Worm (Caenorhabditis elegans) whole organism, L3 larva: Measurements from ENCODE around the gene F19H6.4.

ENCODE experiments used
- ama-1 ChIP-seq: fragments of 150-350 bp; optimal IDR thresholded peaks from 2 replicates; lab custom pipeline; 2018
- elt-3 ChIP-seq, 3 experiments: fragments of 150-350 bp in 1 of 3; sonication (generic microtip) in 2 of 3; optimal IDR thresholded peaks; 2 replicates in 2 of 3; 4 replicates in 1 of 3; lab custom pipeline; 2014 to 2017; ENCODE audit warnings: missing biosample characterization in 3 of 3, missing genetic modification characterization in 3 of 3
- fkh-2 ChIP-seq: fragments of 150-350 bp; optimal IDR thresholded peaks from 2 replicates; lab custom pipeline; 2014; ENCODE audit warnings: missing biosample characterization, missing genetic modification reagents, missing genetic modification characterization
- jun-1 ChIP-seq: fragments of 150-350 bp; optimal IDR thresholded peaks from 2 replicates; lab custom pipeline; 2014; ENCODE audit warnings: missing biosample characterization, missing genetic modification reagents, missing genetic modification characterization
- lin-15B ChIP-seq: fragments of 150-350 bp; optimal IDR thresholded peaks from 2 replicates; lab custom pipeline; 2014; ENCODE audit warnings: missing biosample characterization, missing genetic modification characterization
- nhr-12 ChIP-seq: fragments of 150-350 bp; optimal IDR thresholded peaks from 2 replicates; lab custom pipeline; 2014; ENCODE audit warnings: missing biosample characterization, missing genetic modification characterization
- nhr-25 ChIP-seq: sonication (generic microtip); optimal IDR thresholded peaks from 2 replicates; lab custom pipeline; 2017; ENCODE audit warnings: missing biosample characterization, missing genetic modification characterization
- nhr-28 ChIP-seq: fragments of 150-350 bp; optimal IDR thresholded peaks from 2 replicates; lab custom pipeline; 2014; ENCODE audit warnings: missing biosample characterization, missing genetic modification characterization
- pqm-1 ChIP-seq: fragments of 150-350 bp; optimal IDR thresholded peaks from 2 replicates; lab custom pipeline; 2017; ENCODE audit warnings: missing biosample characterization, missing genetic modification characterization, inconsistent platforms
- ztf-11 ChIP-seq: fragments of 150-350 bp; optimal IDR thresholded peaks from 2 replicates; lab custom pipeline; 2014; ENCODE audit warnings: missing biosample characterization, missing genetic modification characterization
- ztf-4 ChIP-seq: fragments of 150-350 bp; optimal IDR thresholded peaks from 2 replicates; lab custom pipeline; 2014; ENCODE audit warnings: missing biosample characterization, missing genetic modification characterization

DNA sequence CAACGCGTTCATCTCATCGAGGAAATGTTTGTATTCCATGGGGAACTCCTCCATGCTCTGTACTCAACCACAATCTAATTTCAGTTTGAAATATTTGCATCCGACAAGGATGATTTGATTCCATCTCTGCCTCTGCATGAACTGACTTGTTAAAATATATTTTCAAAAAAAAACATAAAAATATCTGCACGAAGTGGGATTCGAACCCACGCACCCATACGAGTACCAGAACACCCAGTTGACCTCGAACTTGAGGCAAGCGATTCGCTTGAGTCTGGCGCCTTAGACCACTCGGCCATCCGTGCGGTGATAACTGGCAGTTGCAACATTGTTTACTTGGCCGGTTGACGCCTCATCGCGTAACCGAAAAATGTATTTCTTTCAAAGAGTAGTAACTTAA lies 17.7 kb upstream of the F19H6.4 start:
- TF ChIP-seq ztf-4 (tag; lab: Kevin White, UChicago), result no peak
- no peak for TF ChIP-seq ama-1 (lab: Kevin White, UChicago)
- TF ChIP-seq fkh-2 (tag; lab: Kevin White, UChicago), result no peak
- no peak for TF ChIP-seq lin-15B (tag; lab: Kevin White, UChicago)
- TF ChIP-seq elt-3 (tag; optimal IDR thresholded peaks at IDR 0.05; lab: Kevin White, UChicago), result no peak
- TF ChIP-seq nhr-25, result no peak
- TF ChIP-seq ztf-11 (tag; lab: Kevin White, UChicago), result no peak
- TF ChIP-seq jun-1 (tag; lab: Kevin White, UChicago), result no peak
- no peak for TF ChIP-seq pqm-1 (tag; lab: Kevin White, UChicago)
- TF ChIP-seq nhr-12 (tag; lab: Kevin White, UChicago), result no peak
- no peak for TF ChIP-seq nhr-28 (tag; lab: Kevin White, UChicago)
